Worm (Caenorhabditis elegans): ENCODE data around the gene cest-32.

DNA sequence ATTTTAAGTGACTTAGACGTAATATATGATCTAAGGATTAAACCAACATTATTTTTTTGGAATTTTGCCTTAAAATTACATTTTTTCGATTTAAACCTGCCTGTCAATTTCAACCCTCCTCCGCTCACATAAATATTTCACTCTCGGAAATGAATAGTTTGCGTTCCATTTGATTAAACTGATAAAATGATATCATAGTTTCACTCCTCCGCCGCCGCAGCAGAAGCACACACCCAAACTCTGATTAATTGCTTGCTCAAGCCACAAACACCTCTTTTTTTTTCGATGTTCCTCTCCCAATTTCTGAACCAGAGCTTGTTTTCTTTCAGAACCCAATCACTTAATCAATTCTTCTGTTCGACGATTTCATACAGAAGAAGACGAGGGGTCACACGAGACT is 10.6 kb downstream of the cest-32 start, which contains the start of gene Y49G5B.1:
- TF ChIP-seq him-1 (tag; optimal IDR thresholded peaks at IDR 0.05) (no peak), W03F9.2 (tag; optimal IDR thresholded peaks at IDR 0.05) (no peak), dao-5 (tag; optimal IDR thresholded peaks at IDR 0.05) (no peak)
